Fruit fly (Drosophila melanogaster): ENCODE measurements around the gene Jasper.
A peak's percentile ranks its signal among the peaks of the same experiment; 100 is the strongest.

Jasper gene

dm6 chr3R:30061154-30061482, 8.8 kb downstream of the Jasper start (continued):
- peak; percentile 38; the same call in 1 of the 2 replicates for TF ChIP-seq CG11085 (GFP tag; IDR thresholded peaks at IDR 0.05)
- peak; percentile 78 for TF ChIP-seq CG17361 (GFP tag; IDR thresholded peaks at IDR 0.05)
- peak; percentile 68 for TF ChIP-seq CG9609 (GFP tag; optimal IDR thresholded peaks at IDR 0.05)
- TF ChIP-seq tin (GFP tag; optimal IDR thresholded peaks at IDR 0.05), result peak; percentile 93
- peak; percentile 52 for TF ChIP-seq CG12155 (GFP tag; optimal IDR thresholded peaks at IDR 0.05)
- TF ChIP-seq Neu2 (GFP tag; optimal IDR thresholded peaks at IDR 0.05; ENCODE audit: borderline replicate concordance), result no peak
- no peak for TF ChIP-seq CG1832 (GFP tag; optimal IDR thresholded peaks at IDR 0.05)
- peak; percentile 93 for TF ChIP-seq CG4424 (GFP tag; optimal IDR thresholded peaks at IDR 0.05)
- peak; percentile 6 for TF ChIP-seq CG10431 (GFP tag; optimal IDR thresholded peaks at IDR 0.05)
- TF ChIP-seq CG10209 (GFP tag; optimal IDR thresholded peaks at IDR 0.05), result peak; percentile 67
- TF ChIP-seq gce (GFP tag; IDR thresholded peaks at IDR 0.05), result peak; percentile 83
- TF ChIP-seq CG6765 (GFP tag; optimal IDR thresholded peaks at IDR 0.05), result peak; percentile 68
- TF ChIP-seq HHEX (GFP tag; optimal IDR thresholded peaks at IDR 0.05), result peak; percentile 85
- peak; percentile 92 for TF ChIP-seq esg (GFP tag; conservative IDR thresholded peaks at IDR 0.05)
- peak; percentile 74 for TF ChIP-seq CG11398 (GFP tag; optimal IDR thresholded peaks at IDR 0.05)
- TF ChIP-seq NK7.1 (GFP tag; optimal IDR thresholded peaks at IDR 0.05), result peak; percentile 82
- peak; percentile 69 for TF ChIP-seq sug (tag; optimal IDR thresholded peaks at IDR 0.05)
- TF ChIP-seq Abd-B (GFP tag; optimal IDR thresholded peaks at IDR 0.05), result peak; percentile 80
- TF ChIP-seq CG8944 (GFP tag; optimal IDR thresholded peaks at IDR 0.05), result peak; percentile 89
- TF ChIP-seq sens-2 (GFP tag; IDR thresholded peaks at IDR 0.05), result peak; percentile 89
- TF ChIP-seq CG8359 (GFP tag; optimal IDR thresholded peaks at IDR 0.05; ENCODE audit: borderline replicate concordance), result peak; percentile 63
- no peak for TF ChIP-seq Hand (GFP tag; optimal IDR thresholded peaks at IDR 0.05)
- peak; percentile 76 for TF ChIP-seq az2 (GFP tag; optimal IDR thresholded peaks at IDR 0.05)
- peak; percentile 56 for TF ChIP-seq Doc2 (GFP tag; IDR thresholded peaks at IDR 0.05)
- TF ChIP-seq stc (GFP tag; IDR thresholded peaks at IDR 0.05), result peak; percentile 93
- peak; percentile 88 for TF ChIP-seq trem (tag; optimal IDR thresholded peaks at IDR 0.05)
- peak; percentile 26 to 83 for TF ChIP-seq Hr51 (GFP tag; optimal IDR thresholded peaks at IDR 0.05)
- TF ChIP-seq prd (optimal IDR thresholded peaks at IDR 0.05), result no peak
- TF ChIP-seq prd (GFP tag; IDR thresholded peaks at IDR 0.05), result peak; percentile 92
- peak in 1 of 3 experiments; percentile 83 for TF ChIP-seq Stat92E (GFP tag; optimal IDR thresholded peaks at IDR 0.05)
- TF ChIP-seq GATAe (GFP tag; conservative IDR thresholded peaks at IDR 0.05), result no peak
- TF ChIP-seq phol (tag; optimal IDR thresholded peaks at IDR 0.05), result peak; percentile 92
- peak; percentile 93 for TF ChIP-seq CG1603 (tag; optimal IDR thresholded peaks at IDR 0.05)
- TF ChIP-seq dpn (GFP tag; optimal IDR thresholded peaks at IDR 0.05), result peak; percentile 77 to 90
- peak; percentile 93 for TF ChIP-seq so (GFP tag; IDR thresholded peaks at IDR 0.05)
- TF ChIP-seq fu2 (GFP tag; optimal IDR thresholded peaks at IDR 0.05), result no peak
- TF ChIP-seq CG1529 (GFP tag; optimal IDR thresholded peaks at IDR 0.05), result peak; percentile 63
- peak; percentile 79 for TF ChIP-seq salm (tag; optimal IDR thresholded peaks at IDR 0.05)
- peak; percentile 93 for TF ChIP-seq CG5245 (GFP tag; optimal IDR thresholded peaks at IDR 0.05)
- TF ChIP-seq CG6813 (GFP tag; optimal IDR thresholded peaks at IDR 0.05), result peak; percentile 82
- peak; percentile 89 for TF ChIP-seq CG17829 (tag; optimal IDR thresholded peaks at IDR 0.05)
- TF ChIP-seq Bdp1 (GFP tag; optimal IDR thresholded peaks at IDR 0.05), result peak; percentile 35
- TF ChIP-seq CG14965 (GFP tag; optimal IDR thresholded peaks at IDR 0.05; ENCODE audit: borderline replicate concordance), result peak; percentile 49
- peak; percentile 82 for TF ChIP-seq Meics (GFP tag; optimal IDR thresholded peaks at IDR 0.05)
- TF ChIP-seq D19B (GFP tag; optimal IDR thresholded peaks at IDR 0.05), result peak; percentile 50
- TF ChIP-seq Fer3 (tag; optimal IDR thresholded peaks at IDR 0.05), result peak; percentile 87
- TF ChIP-seq Nf-YA (GFP tag; IDR thresholded peaks at IDR 0.05), result peak; percentile 93
- no peak for TF ChIP-seq h (optimal IDR thresholded peaks at IDR 0.05)
- peak; percentile 96 for TF ChIP-seq zfh1 (GFP tag; IDR thresholded peaks at IDR 0.05)
- peak; percentile 85 for TF ChIP-seq caup (GFP tag; optimal IDR thresholded peaks at IDR 0.05; ENCODE audit: severe bottlenecking)
- peak; percentile 74 for TF ChIP-seq MBD-R2 (GFP tag; IDR thresholded peaks at IDR 0.05)
